4 fruit fly cellular contexts compared by ENCODE assay signal in the genomic region with DNA sequence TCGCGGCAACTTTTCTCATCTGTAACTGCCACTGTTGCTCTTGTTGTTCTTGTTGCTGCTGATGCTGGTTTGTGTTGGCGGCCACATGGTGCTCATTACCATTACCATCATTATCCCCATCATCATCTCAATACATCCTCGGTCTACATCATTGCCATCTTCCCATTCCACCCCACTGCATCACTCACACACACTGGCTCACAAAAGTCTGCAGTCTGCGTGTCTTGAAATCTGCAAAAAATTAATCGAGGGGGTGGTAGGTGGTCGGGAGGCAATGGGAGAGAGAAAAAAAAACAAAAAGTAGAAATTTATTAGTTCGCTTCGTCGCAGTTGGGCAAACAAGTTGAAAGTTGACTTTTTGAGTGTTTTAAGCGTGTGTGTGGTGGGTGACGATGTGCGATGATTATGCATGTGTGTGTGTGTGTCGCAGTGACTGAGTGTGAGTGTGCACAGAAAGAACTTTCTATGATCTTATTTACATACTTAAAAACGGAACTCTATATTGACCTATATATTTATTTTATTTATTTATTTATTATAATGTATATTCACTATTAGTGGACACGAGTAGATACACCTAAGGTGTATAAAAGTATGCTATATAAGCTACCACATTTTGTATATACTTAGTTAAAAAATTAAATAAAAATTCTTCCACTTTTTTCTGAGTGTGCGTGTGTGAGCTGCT.
TF ChIP-seq lines count a peak whose summit lies in the region.

No protein-coding gene starts in this region.

- TF ChIP-seq CTCF in whole organism, embryonic (GFP tag; optimal IDR thresholded peaks at IDR 0.05; lab: Kevin White, UChicago) = no peak

TF ChIP-seq in whole organism, embryonic, 481 proteins besides CTCF, POLR2A, EP300 and RAD21 (continues in another document):
- TF ChIP-seq ems (GFP tag; optimal IDR thresholded peaks at IDR 0.05; lab: Kevin White, UChicago) (no peak), CG17186 (GFP tag; optimal IDR thresholded peaks at IDR 0.05; lab: Kevin White, UChicago) (no peak), gem (tag; optimal IDR thresholded peaks at IDR 0.05; lab: Kevin White, UChicago) (peak; percentile 66), toy (GFP tag; IDR thresholded peaks at IDR 0.05; lab: Robert Waterston, UW) (no peak), dati (GFP tag; IDR thresholded peaks at IDR 0.05; lab: Robert Waterston, UW) (no peak), ci (GFP tag; IDR thresholded peaks at IDR 0.05; lab: Robert Waterston, UW) (peak; percentile 33; the same call in 1 of the 3 replicates), en (GFP tag; optimal IDR thresholded peaks at IDR 0.05; lab: Kevin White, UChicago) (no peak), CG13123 (GFP tag; optimal IDR thresholded peaks at IDR 0.05; lab: Kevin White, UChicago) (no peak), pnt (GFP tag; optimal IDR thresholded peaks at IDR 0.05; lab: Kevin White, UChicago) (no peak), CG9215 (GFP tag; IDR thresholded peaks at IDR 0.05; lab: Robert Waterston, UW) (0 out of 2 replicates have a peak, but pooled peaks have one; percentile 15), cwo (GFP tag; optimal IDR thresholded peaks at IDR 0.05; lab: Kevin White, UChicago) (peak; percentile 38), nmo (GFP tag; optimal IDR thresholded peaks at IDR 0.05; lab: Kevin White, UChicago) (peak; percentile 14), lbe (GFP tag; optimal IDR thresholded peaks at IDR 0.05; lab: Kevin White, UChicago) (no peak), Blimp-1 (GFP tag; optimal IDR thresholded peaks at IDR 0.05; lab: Kevin White, UChicago) (peak; percentile 55), CG17361 (GFP tag; IDR thresholded peaks at IDR 0.05; lab: Robert Waterston, UW) (peak; percentile 39; the same call in 1 of the 3 replicates), ac (GFP tag; optimal IDR thresholded peaks at IDR 0.05; lab: Kevin White, UChicago) (no peak), kni (GFP tag; optimal IDR thresholded peaks at IDR 0.05; lab: Kevin White, UChicago) (no peak), slou (GFP tag; optimal IDR thresholded peaks at IDR 0.05; lab: Kevin White, UChicago) (no peak), CG31441 (GFP tag; IDR thresholded peaks at IDR 0.05; lab: Robert Waterston, UW) (peak; percentile 39), bigmax (GFP tag; optimal IDR thresholded peaks at IDR 0.05; lab: Kevin White, UChicago) (no peak), Nf-YB (GFP tag; optimal IDR thresholded peaks at IDR 0.05; lab: Kevin White, UChicago) (no peak)

TF ChIP-seq in whole organism, prepupa, 60 proteins besides CTCF, POLR2A, EP300 and RAD21 (continues in another document):
- no peak for TF ChIP-seq CG11902 (GFP tag; optimal IDR thresholded peaks at IDR 0.05; lab: Kevin White, UChicago)
- TF ChIP-seq CG3919 (GFP tag; optimal IDR thresholded peaks at IDR 0.05; lab: Kevin White, UChicago) = no peak
- TF ChIP-seq achi (GFP tag; optimal IDR thresholded peaks at IDR 0.05; lab: Kevin White, UChicago) = peak; percentile 54
- TF ChIP-seq CG4318 (GFP tag; optimal IDR thresholded peaks at IDR 0.05; lab: Kevin White, UChicago) = peak; percentile 73
- TF ChIP-seq Hr38 (GFP tag; optimal IDR thresholded peaks at IDR 0.05; lab: Kevin White, UChicago) = no peak
- no peak for TF ChIP-seq fkh (GFP tag; optimal IDR thresholded peaks at IDR 0.05; lab: Kevin White, UChicago)
- TF ChIP-seq eg (GFP tag; IDR thresholded peaks at IDR 0.05; lab: Robert Waterston, UW) = peak; percentile 65; the same call in 2 of the 3 replicates
- TF ChIP-seq OdsH (GFP tag; optimal IDR thresholded peaks at IDR 0.05; lab: Kevin White, UChicago) = peak; percentile 45
- no peak for TF ChIP-seq CG1621 (tag; optimal IDR thresholded peaks at IDR 0.05; lab: Kevin White, UChicago)
- TF ChIP-seq CG6792 (GFP tag; optimal IDR thresholded peaks at IDR 0.05; lab: Kevin White, UChicago) = no peak
- no peak for TF ChIP-seq CG6808 (GFP tag; optimal IDR thresholded peaks at IDR 0.05; lab: Kevin White, UChicago)
- no peak for TF ChIP-seq Eip93F (GFP tag; optimal IDR thresholded peaks at IDR 0.05; lab: Kevin White, UChicago)
- TF ChIP-seq Eip78C (GFP tag; lab: Kevin White, UChicago) = peak; percentile 14
- peak; percentile 84 for TF ChIP-seq CG15336 (GFP tag; IDR thresholded peaks at IDR 0.05; lab: Robert Waterston, UW)
- peak; percentile 81 for TF ChIP-seq CG32006 (GFP tag; optimal IDR thresholded peaks at IDR 0.05; lab: Kevin White, UChicago)
- TF ChIP-seq CG8119 (GFP tag; IDR thresholded peaks at IDR 0.05; lab: Robert Waterston, UW) = peak; percentile 86
- no peak for TF ChIP-seq svp (GFP tag; lab: Kevin White, UChicago)
- TF ChIP-seq Smox (GFP tag; optimal IDR thresholded peaks at IDR 0.05; lab: Kevin White, UChicago) = peak; percentile 3
- no peak for TF ChIP-seq Blimp-1 (GFP tag; optimal IDR thresholded peaks at IDR 0.05; lab: Kevin White, UChicago)
- TF ChIP-seq dac (GFP tag; optimal IDR thresholded peaks at IDR 0.05; lab: Kevin White, UChicago) = peak; percentile 8
- peak; percentile 5 for TF ChIP-seq Met (GFP tag; optimal IDR thresholded peaks at IDR 0.05; lab: Kevin White, UChicago)
- TF ChIP-seq CG3032 (tag; optimal IDR thresholded peaks at IDR 0.05; lab: Kevin White, UChicago) = peak; percentile 40

TF ChIP-seq in whole organism, pupa, 21 proteins besides CTCF, POLR2A, EP300 and RAD21:
- TF ChIP-seq CG12605 (GFP tag; IDR thresholded peaks at IDR 0.05; lab: Robert Waterston, UW) = no peak
- no peak for TF ChIP-seq Pif1B (GFP tag; optimal IDR thresholded peaks at IDR 0.05; lab: Kevin White, UChicago)
- no peak for TF ChIP-seq Snoo (tag; optimal IDR thresholded peaks at IDR 0.05; lab: Kevin White, UChicago)
- no peak for TF ChIP-seq CG13204 (GFP tag; optimal IDR thresholded peaks at IDR 0.05; lab: Kevin White, UChicago)
- peak; percentile 20 for TF ChIP-seq CG8159 (tag; optimal IDR thresholded peaks at IDR 0.05; lab: Kevin White, UChicago)
- peak; percentile 46; the same call in 1 of the 3 replicates for TF ChIP-seq CG4496 (GFP tag; IDR thresholded peaks at IDR 0.05; lab: Robert Waterston, UW)
- TF ChIP-seq CG8301 (tag; optimal IDR thresholded peaks at IDR 0.05; lab: Kevin White, UChicago) = peak; percentile 41
- peak; percentile 70 for TF ChIP-seq CG14655 (GFP tag; optimal IDR thresholded peaks at IDR 0.05; lab: Kevin White, UChicago)
- no peak for TF ChIP-seq gl (tag; optimal IDR thresholded peaks at IDR 0.05; lab: Kevin White, UChicago)
- TF ChIP-seq CG10348 (GFP tag; IDR thresholded peaks at IDR 0.05; lab: Robert Waterston, UW) = no peak
- TF ChIP-seq CG15710 (tag; optimal IDR thresholded peaks at IDR 0.05; lab: Kevin White, UChicago) = peak; percentile 12
- TF ChIP-seq rn (GFP tag; IDR thresholded peaks at IDR 0.05; lab: Robert Waterston, UW) = no peak
- peak; percentile 31 for TF ChIP-seq CG9948 (tag; optimal IDR thresholded peaks at IDR 0.05; lab: Kevin White, UChicago)
- no peak for TF ChIP-seq fd96Ca (GFP tag; IDR thresholded peaks at IDR 0.05; lab: Robert Waterston, UW)
- TF ChIP-seq D1 (tag; optimal IDR thresholded peaks at IDR 0.05; lab: Kevin White, UChicago) = no peak
- peak; percentile 7 for TF ChIP-seq CG34367 (tag; optimal IDR thresholded peaks at IDR 0.05; lab: Kevin White, UChicago)
- TF ChIP-seq CG17806 (tag; optimal IDR thresholded peaks at IDR 0.05; lab: Kevin White, UChicago) = peak; percentile 23
- TF ChIP-seq CG32121 (GFP tag; IDR thresholded peaks at IDR 0.05; lab: Robert Waterston, UW) = peak; percentile 54
- peak; percentile 47 for TF ChIP-seq Ets98B (GFP tag; IDR thresholded peaks at IDR 0.05; lab: Robert Waterston, UW)
- TF ChIP-seq EcR (GFP tag; optimal IDR thresholded peaks at IDR 0.05; lab: Kevin White, UChicago) = no peak
- TF ChIP-seq Pif1A (GFP tag; optimal IDR thresholded peaks at IDR 0.05; lab: Kevin White, UChicago) = peak; percentile 9

TF ChIP-seq in whole organism, wandering third instar larva, 38 proteins besides CTCF, POLR2A, EP300 and RAD21:
- TF ChIP-seq usp (GFP tag; optimal IDR thresholded peaks at IDR 0.05; lab: Kevin White, UChicago) = no peak
- no peak for TF ChIP-seq h (GFP tag; optimal IDR thresholded peaks at IDR 0.05; lab: Kevin White, UChicago)
- TF ChIP-seq HLH106 (tag; optimal IDR thresholded peaks at IDR 0.05; lab: Kevin White, UChicago) = peak; percentile 21
- no peak for TF ChIP-seq foxo (GFP tag; optimal IDR thresholded peaks at IDR 0.05; lab: Kevin White, UChicago)

Comparison
In these comparisons a context has a peak if more than half of its experiments do, and no peak if none do; other contexts are left out.
1. Of the 7 proteins assayed by ChIP-seq in both whole organism, embryonic and whole organism, prepupa: peak only in whole organism, embryonic: Blimp-1 and Sox102F; only in whole organism, prepupa: Gug; in both: none; in neither: 4.